Fruit fly (Drosophila melanogaster): ENCODE data around the gene NHP2.
A peak's percentile ranks its signal among the peaks of the same experiment; 100 is the strongest.

The NHP2 gene

DNA sequence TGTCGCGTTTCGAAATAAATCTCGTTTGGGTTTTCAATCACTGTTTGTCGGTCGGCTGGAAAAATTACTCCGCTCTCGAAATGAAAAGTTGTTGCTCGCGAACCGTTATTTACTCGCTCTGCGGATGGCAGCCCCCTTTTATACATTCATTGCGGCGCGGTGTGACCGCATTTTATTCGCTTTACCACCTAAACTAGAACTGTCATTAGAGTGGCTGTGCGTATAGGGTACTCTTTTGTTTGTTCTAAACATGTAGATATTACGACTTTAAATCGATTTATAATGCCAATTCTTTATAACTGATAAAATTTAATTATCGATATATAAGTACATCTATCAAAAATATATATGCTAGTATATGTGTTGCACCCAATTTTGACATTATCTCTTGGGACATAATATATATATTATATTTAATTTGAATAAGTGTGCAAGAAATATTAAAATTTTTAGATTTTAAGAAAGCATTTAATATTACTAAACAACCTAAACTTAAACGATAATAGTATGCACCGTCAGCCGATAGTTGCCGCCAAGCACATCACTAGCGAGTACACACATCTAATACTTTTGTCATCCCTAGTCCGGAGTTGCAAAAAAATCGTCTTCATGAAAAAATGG is 15.6 kb downstream of the NHP2 start, which contains the start of the genes bmm and Tdrd3 (continued):
- TF ChIP-seq mam (GFP tag; optimal IDR thresholded peaks at IDR 0.05) (peak; percentile 84), crol (GFP tag; IDR thresholded peaks at IDR 0.05) (no peak; the same call in 1 of the 2 replicates), CG18619 (GFP tag; optimal IDR thresholded peaks at IDR 0.05) (peak; percentile 69), CG6854 (GFP tag; optimal IDR thresholded peaks at IDR 0.05) (peak; percentile 47), Dbx (GFP tag; IDR thresholded peaks at IDR 0.05) (peak; percentile 83), CG10274 (GFP tag; optimal IDR thresholded peaks at IDR 0.05) (no peak), CG14860 (GFP tag; IDR thresholded peaks at IDR 0.05; ENCODE audit: partially characterized antibody) (peak; percentile 78), inv (GFP tag; IDR thresholded peaks at IDR 0.05; ENCODE audit: partially characterized antibody) (peak; percentile 87), ab (GFP tag; optimal IDR thresholded peaks at IDR 0.05) (no peak), repo (GFP tag; optimal IDR thresholded peaks at IDR 0.05) (peak; percentile 20), CG1603 (tag; optimal IDR thresholded peaks at IDR 0.05) (peak; percentile 22), CG42726 (GFP tag; IDR thresholded peaks at IDR 0.05; ENCODE audit: partially characterized antibody) (peak; percentile 86), nerfin-1 (tag; optimal IDR thresholded peaks at IDR 0.05) (peak; percentile 68), CG1529 (GFP tag; optimal IDR thresholded peaks at IDR 0.05) (no peak), nmo (GFP tag; optimal IDR thresholded peaks at IDR 0.05) (peak; percentile 93), CG31441 (GFP tag; IDR thresholded peaks at IDR 0.05) (peak; percentile 92), CG2120 (GFP tag; optimal IDR thresholded peaks at IDR 0.05) (peak; percentile 84), her (GFP tag; optimal IDR thresholded peaks at IDR 0.05) (no peak), BtbVII (GFP tag; optimal IDR thresholded peaks at IDR 0.05) (no peak), CG17612 (GFP tag; IDR thresholded peaks at IDR 0.05) (peak; percentile 55), CG6683 (GFP tag; optimal IDR thresholded peaks at IDR 0.05) (peak; percentile 52), CHES-1-like (GFP tag; optimal IDR thresholded peaks at IDR 0.05) (peak; percentile 65), ase (GFP tag; IDR thresholded peaks at IDR 0.05) (peak; percentile 31; the same call in 2 of the 3 replicates), CG17568 (GFP tag; optimal IDR thresholded peaks at IDR 0.05) (peak; percentile 40), Hsf (GFP tag; optimal IDR thresholded peaks at IDR 0.05) (peak; percentile 66), cas (GFP tag; IDR thresholded peaks at IDR 0.05) (peak; percentile 45; the same call in 1 of the 2 replicates), Elba2 (GFP tag; optimal IDR thresholded peaks at IDR 0.05) (peak; percentile 36), ttk (GFP tag; IDR thresholded peaks at IDR 0.05) (peak; percentile 61; the same call in 1 of the 2 replicates), NC2β (GFP tag; optimal IDR thresholded peaks at IDR 0.05) (no peak), ken (GFP tag; IDR thresholded peaks at IDR 0.05) (peak; percentile 72; the same call in 2 of the 3 replicates), CG10654 (GFP tag; optimal IDR thresholded peaks at IDR 0.05) (peak; percentile 82), bigmax (GFP tag; optimal IDR thresholded peaks at IDR 0.05) (no peak), CG8281 (tag; optimal IDR thresholded peaks at IDR 0.05) (peak; percentile 22), CG17912 (GFP tag; optimal IDR thresholded peaks at IDR 0.05) (no peak), Fer1 (GFP tag; optimal IDR thresholded peaks at IDR 0.05) (peak; percentile 74), pb (GFP tag; optimal IDR thresholded peaks at IDR 0.05) (no peak), CG16779 (GFP tag; IDR thresholded peaks at IDR 0.05) (peak; percentile 15; the same call in 1 of the 2 replicates), Doc3 (GFP tag; IDR thresholded peaks at IDR 0.05; ENCODE audit: partially characterized antibody) (peak; percentile 88), abd-A (tag; optimal IDR thresholded peaks at IDR 0.05) (peak; percentile 86), Aef1 (GFP tag; IDR thresholded peaks at IDR 0.05) (peak; percentile 75), CG12744 (GFP tag; optimal IDR thresholded peaks at IDR 0.05) (no peak), CG15601 (tag; optimal IDR thresholded peaks at IDR 0.05) (peak; percentile 86), grau (tag; optimal IDR thresholded peaks at IDR 0.05) (peak; percentile 90), h (optimal IDR thresholded peaks at IDR 0.05) (no peak), Neu2 (GFP tag; optimal IDR thresholded peaks at IDR 0.05; ENCODE audit: borderline replicate concordance) (no peak), peb (GFP tag; IDR thresholded peaks at IDR 0.05) (no peak), maf-S (GFP tag; optimal IDR thresholded peaks at IDR 0.05) (peak; percentile 61), CG18599 (GFP tag; optimal IDR thresholded peaks at IDR 0.05) (peak; percentile 89), gt (GFP tag; IDR thresholded peaks at IDR 0.05) (peak; percentile 42; the same call in 1 of the 2 replicates), CG34422 (GFP tag; IDR thresholded peaks at IDR 0.05) (peak; percentile 61)

All from whole organism, embryonic.